Worm (Caenorhabditis elegans) whole organism, L4 larva: ENCODE data around the gene F59E11.7.

ENCODE experiments used
- R02D3.7 ChIP-seq: fragments of 150-350 bp; sonication (generic microtip); optimal IDR thresholded peaks from 3 replicates; lab custom pipeline; 2014; ENCODE audit warnings: missing biosample characterization, missing genetic modification characterization
- ZK546.5 ChIP-seq, 2 experiments: sonication (generic microtip); optimal IDR thresholded peaks; 2 replicates each; lab custom pipeline; 2017; ENCODE audit warnings: missing biosample characterization in 2 of 2, missing genetic modification characterization in 2 of 2
- fkh-10 ChIP-seq: fragments of 150-350 bp; optimal IDR thresholded peaks from 2 replicates; lab custom pipeline; 2014; ENCODE audit warnings: missing biosample characterization, missing genetic modification reagents, missing genetic modification characterization
- fos-1 ChIP-seq: fragments of 150-350 bp; optimal IDR thresholded peaks from 2 replicates; lab custom pipeline; 2014; ENCODE audit warnings: missing biosample characterization, missing genetic modification characterization
- jun-1 ChIP-seq: fragments of 150-350 bp; optimal IDR thresholded peaks from 2 replicates; lab custom pipeline; 2014; ENCODE audit warnings: missing biosample characterization, missing genetic modification reagents, missing genetic modification characterization
- lin-13 ChIP-seq: fragments of 150-350 bp; optimal IDR thresholded peaks from 2 replicates; lab custom pipeline; 2014; ENCODE audit warnings: missing biosample characterization, missing genetic modification reagents, missing genetic modification characterization
- nhr-237 ChIP-seq: sonication (generic microtip); optimal IDR thresholded peaks from 2 replicates; lab custom pipeline; 2017; ENCODE audit warnings: missing biosample characterization, missing genetic modification characterization
- nhr-6 ChIP-seq: fragments of 150-350 bp; optimal IDR thresholded peaks from 2 replicates; lab custom pipeline; 2014; ENCODE audit warnings: missing biosample characterization, missing genetic modification characterization
- spr-3 ChIP-seq: fragments of 200-800 bp; sonication (Bioruptor generic); optimal IDR thresholded peaks from 2 replicates; lab custom pipeline; 2018; ENCODE audit warnings: mild to moderate bottlenecking, missing genetic modification characterization, missing compliant biosample characterization

- TF ChIP-seq jun-1 = no peak
- TF ChIP-seq nhr-237 = no peak
- TF ChIP-seq fkh-10 (GFP tag; lab: Kevin White, UChicago) = no peak
- no peak for TF ChIP-seq R02D3.7 (tag; lab: Kevin White, UChicago)
- no peak for TF ChIP-seq nhr-6 (tag; lab: Kevin White, UChicago)
- TF ChIP-seq fos-1 (tag; lab: Kevin White, UChicago) = no peak
- no peak for TF ChIP-seq spr-3
- no peak for TF ChIP-seq ZK546.5 (tag; optimal IDR thresholded peaks at IDR 0.05; lab: Kevin White, UChicago)
- no peak for TF ChIP-seq lin-13 (GFP tag; lab: Kevin White, UChicago)
Measured at ce11 chrV:9024713-9025112, 34.7 kb downstream of the F59E11.7 start, which contains the start of gene bus-1.
